Worm (Caenorhabditis elegans): ENCODE results near the gene C17H12.11.

The C17H12.11 gene

DNA sequence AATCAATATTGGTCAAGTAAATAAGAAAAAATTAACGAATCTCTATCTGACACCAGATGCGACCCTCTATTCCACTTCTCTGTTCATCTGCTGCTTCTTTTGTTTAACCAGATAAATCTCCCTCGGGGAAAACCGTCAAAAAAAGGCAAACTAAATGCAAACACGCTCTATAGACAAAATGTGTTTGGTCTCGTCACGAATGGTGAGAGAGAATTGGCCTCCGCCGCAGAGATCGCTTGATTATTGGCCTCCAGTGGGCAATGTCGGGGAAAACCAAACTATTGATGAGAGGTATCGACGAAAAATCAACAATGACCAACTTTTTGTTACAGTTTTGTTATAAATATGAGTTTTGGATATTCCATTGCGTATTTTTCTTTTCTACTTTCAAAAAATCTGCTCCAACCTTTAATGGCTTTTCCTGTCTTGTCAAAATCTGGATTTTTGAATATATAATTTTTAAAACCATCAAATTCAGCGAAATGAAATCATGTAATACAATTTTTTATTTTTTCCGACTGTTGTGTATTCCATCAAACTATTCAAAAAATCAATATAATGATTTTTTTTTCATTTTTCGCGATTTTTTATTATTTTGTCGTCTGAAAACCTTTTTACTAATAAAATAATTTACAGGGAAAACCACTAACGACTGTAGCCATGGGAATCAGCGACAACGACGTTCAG lies 11.6 kb upstream of the C17H12.11 start, which contains the start of the genes C17H12.2 and vha-8 (continued):
- no peak for TF ChIP-seq Y79H2A.3 (GFP tag; conservative IDR thresholded peaks at IDR 0.05)
- TF ChIP-seq F39B2.1 (GFP tag; IDR thresholded peaks at IDR 0.05) = no peak
- no peak for TF ChIP-seq F57A8.1 (GFP tag; optimal IDR thresholded peaks at IDR 0.05)
- TF ChIP-seq ets-4 (GFP tag; optimal IDR thresholded peaks at IDR 0.05) = peak; percentile 9
- TF ChIP-seq F33H1.4 (GFP tag; IDR thresholded peaks at IDR 0.05) = peak; percentile 90
- no peak for TF ChIP-seq rpc-1 (optimal IDR thresholded peaks at IDR 0.05)
- TF ChIP-seq rpc-1 (tag; optimal IDR thresholded peaks at IDR 0.05) = no peak
- peak; percentile 91 for TF ChIP-seq ceh-27 (GFP tag; optimal IDR thresholded peaks at IDR 0.05)
- TF ChIP-seq F37B4.10 (GFP tag; IDR thresholded peaks at IDR 0.05) = no peak
- 0 out of 2 replicates have a peak, but pooled peaks have one; percentile 28 for TF ChIP-seq C06A6.2 (GFP tag; conservative IDR thresholded peaks at IDR 0.05)
- no peak for TF ChIP-seq fkh-3 (tag; optimal IDR thresholded peaks at IDR 0.05)
- TF ChIP-seq xnd-1 (tag; optimal IDR thresholded peaks at IDR 0.05) = no peak
- TF ChIP-seq F10E7.11 (tag; optimal IDR thresholded peaks at IDR 0.05) = no peak
- peak; percentile 4 for TF ChIP-seq dpl-1 (GFP tag; optimal IDR thresholded peaks at IDR 0.05)
- peak; percentile 46 for TF ChIP-seq chd-7 (tag; optimal IDR thresholded peaks at IDR 0.05)
- no peak for TF ChIP-seq tbx-9 (tag; optimal IDR thresholded peaks at IDR 0.05; ENCODE audit: borderline replicate concordance)
- peak; percentile 73 for TF ChIP-seq somi-1 (GFP tag; optimal IDR thresholded peaks at IDR 0.05)
- peak in 1 of 3 experiments; percentile 84 for TF ChIP-seq lin-35 (GFP tag; optimal IDR thresholded peaks at IDR 0.05)
- no peak for TF ChIP-seq mes-4 (tag; optimal IDR thresholded peaks at IDR 0.05)
- no peak for TF ChIP-seq ceh-40 (GFP tag; IDR thresholded peaks at IDR 0.05)
- TF ChIP-seq F23B12.7 (tag; optimal IDR thresholded peaks at IDR 0.05; ENCODE audit: insufficient read depth) = peak; percentile 85
- TF ChIP-seq lir-1 (GFP tag; conservative IDR thresholded peaks at IDR 0.05) = no peak
- TF ChIP-seq egl-44 (GFP tag; IDR thresholded peaks at IDR 0.05) = 0 out of 2 replicates have a peak, but pooled peaks have one; percentile 51
- peak; percentile 26 for TF ChIP-seq atf-7 (tag; optimal IDR thresholded peaks at IDR 0.05)
- TF ChIP-seq die-1 (tag; optimal IDR thresholded peaks at IDR 0.05) = no peak
- TF ChIP-seq nhr-27 (tag; optimal IDR thresholded peaks at IDR 0.05) = no peak
- TF ChIP-seq madf-6 (GFP tag; IDR thresholded peaks at IDR 0.05) = peak; percentile 47
- TF ChIP-seq ztf-22 (GFP tag; optimal IDR thresholded peaks at IDR 0.05) = no peak
- 0 out of 2 replicates have a peak, but pooled peaks have one; percentile 42 for TF ChIP-seq attf-3 (GFP tag; conservative IDR thresholded peaks at IDR 0.05)
- TF ChIP-seq zfh-2 (GFP tag; conservative IDR thresholded peaks at IDR 0.05) = peak; percentile 55; the same call in 1 of the 2 replicates
- peak; percentile 73 for TF ChIP-seq lin-54 (GFP tag; optimal IDR thresholded peaks at IDR 0.05)
- TF ChIP-seq repo-1 (tag; optimal IDR thresholded peaks at IDR 0.05) = peak; percentile 32
- no peak for TF ChIP-seq ama-1 (optimal IDR thresholded peaks at IDR 0.05)
- TF ChIP-seq ama-1 (GFP tag; optimal IDR thresholded peaks at IDR 0.05) = no peak
- no peak; the same call in 1 of the 2 replicates for TF ChIP-seq aptf-2 (GFP tag; conservative IDR thresholded peaks at IDR 0.05)
- TF ChIP-seq ceh-79 (tag; optimal IDR thresholded peaks at IDR 0.05) = no peak
- TF ChIP-seq pha-4 (tag; optimal IDR thresholded peaks at IDR 0.05) = peak; percentile 67
- no peak for TF ChIP-seq T07F8.4 (tag; optimal IDR thresholded peaks at IDR 0.05)
- TF ChIP-seq let-526 (GFP tag; IDR thresholded peaks at IDR 0.05) = 0 out of 2 replicates have a peak, but pooled peaks have one; percentile 46
- TF ChIP-seq hrde-1 (tag; optimal IDR thresholded peaks at IDR 0.05; ENCODE audit: borderline replicate concordance) = no peak
- TF ChIP-seq ekl-4 (GFP tag; IDR thresholded peaks at IDR 0.05) = peak; percentile 82
- TF ChIP-seq ztf-3 (GFP tag; optimal IDR thresholded peaks at IDR 0.05) = no peak
- no peak for TF ChIP-seq F55B11.4 (tag; optimal IDR thresholded peaks at IDR 0.05; ENCODE audit: borderline replicate concordance, insufficient read depth)
- TF ChIP-seq unc-62 (GFP tag; optimal IDR thresholded peaks at IDR 0.05) = peak; percentile 34
- no peak for TF ChIP-seq bed-1 (GFP tag; IDR thresholded peaks at IDR 0.05)
- TF ChIP-seq D2030.7 (GFP tag; IDR thresholded peaks at IDR 0.05) = no peak
- TF ChIP-seq snpc-4 (GFP tag; optimal IDR thresholded peaks at IDR 0.05) = peak; percentile 45
- TF ChIP-seq snpc-4 (tag; optimal IDR thresholded peaks at IDR 0.05) = peak; percentile 29 to 68 (median 56)
